Fruit fly (Drosophila melanogaster) whole organism, embryonic: ENCODE results near the gene CG17177.

ENCODE experiments used
- ATbp ChIP-seq: fragments of 200-800 bp; sonication (Bioruptor generic); optimal IDR thresholded peaks from 2 replicates; lab custom pipeline; 2017; ENCODE audit warnings: missing biosample characterization, mild to moderate bottlenecking, missing genetic modification characterization, missing genetic modification reagents
- Abd-B ChIP-seq: fragments of 200-800 bp; sonication (Bioruptor generic); optimal IDR thresholded peaks from 2 replicates; lab custom pipeline; 2018; ENCODE audit warnings: missing biosample characterization, mild to moderate bottlenecking, missing genetic modification characterization, moderate library complexity
- Atf-2 ChIP-seq: fragments of 200-800 bp; sonication (Bioruptor generic); optimal IDR thresholded peaks from 2 replicates; lab custom pipeline; 2016; ENCODE audit warnings: missing biosample characterization, missing genetic modification characterization
- Blimp-1 ChIP-seq: fragments of 200-800 bp; sonication (Bioruptor generic); optimal IDR thresholded peaks from 3 replicates; lab custom pipeline; 2018; ENCODE audit warnings: missing biosample characterization, missing genetic modification characterization, mild to moderate bottlenecking, moderate library complexity, missing genetic modification reagents
- CG1024 ChIP-seq: fragments of 200-800 bp; sonication (Bioruptor generic); IDR thresholded peaks from 2 replicates; pipeline ENCODE4 v1.3.6; 2022; ENCODE audit warnings: missing biosample characterization, missing genetic modification characterization
- CG10431 ChIP-seq: fragments of 200-800 bp; sonication (Bioruptor generic); optimal IDR thresholded peaks from 3 replicates; lab custom pipeline; 2018; ENCODE audit warnings: missing biosample characterization, mild to moderate bottlenecking, missing genetic modification characterization
- CG1602 ChIP-seq: fragments of 200-800 bp; sonication (Bioruptor generic); optimal IDR thresholded peaks from 3 replicates; lab custom pipeline; 2016; ENCODE audit warnings: missing biosample characterization, missing genetic modification characterization
- CG16813 ChIP-seq: fragments of 200-800 bp; sonication (Bioruptor generic); IDR thresholded peaks from 3 replicates; pipeline ENCODE4 v1.3.6; 2022; ENCODE audit warnings: missing biosample characterization, missing genetic modification characterization; ENCODE audit not compliant: partially characterized antibody
- CG2129 ChIP-seq: fragments of 200-800 bp; sonication (Bioruptor generic); IDR thresholded peaks from 2 replicates; pipeline ENCODE4 v1.3.6; 2022; ENCODE audit warnings: missing biosample characterization, missing genetic modification characterization; ENCODE audit not compliant: partially characterized antibody
- CG31365 ChIP-seq: fragments of 200-800 bp; sonication (Bioruptor generic); optimal IDR thresholded peaks from 2 replicates; lab custom pipeline; 2018; ENCODE audit warnings: missing biosample characterization, mild to moderate bottlenecking, missing genetic modification characterization
- CG34422 ChIP-seq: fragments of 200-800 bp; sonication (Bioruptor generic); IDR thresholded peaks from 3 replicates; pipeline ENCODE4 v1.3.6; 2022; ENCODE audit warnings: missing biosample characterization, missing genetic modification characterization
- CG4360 ChIP-seq: fragments of 200-800 bp; sonication (Bioruptor generic); IDR thresholded peaks from 2 replicates; pipeline ENCODE4 v1.3.6; 2022; ENCODE audit warnings: missing biosample characterization, missing genetic modification characterization
- CG4404 ChIP-seq: fragments of 200-800 bp; sonication (Bioruptor generic); IDR thresholded peaks from 2 replicates; pipeline ENCODE4 v1.3.6; 2022; ENCODE audit warnings: missing biosample characterization, missing genetic modification characterization
- CG6689 ChIP-seq: fragments of 200-800 bp; sonication (Bioruptor generic); IDR thresholded peaks from 2 replicates; pipeline ENCODE4 v1.3.6; 2022; ENCODE audit warnings: missing biosample characterization, missing genetic modification characterization
- CG9876 ChIP-seq: fragments of 200-800 bp; sonication (Bioruptor generic); optimal IDR thresholded peaks from 2 replicates; lab custom pipeline; 2016; ENCODE audit warnings: missing biosample characterization, missing genetic modification characterization
- Dfd ChIP-seq, 2 experiments: fragments of >200 bp; optimal IDR thresholded peaks; 2 replicates each; lab custom pipeline; 2017; ENCODE audit warnings: missing biosample characterization in 2 of 2, missing genetic modification characterization in 2 of 2
- Dll ChIP-seq: fragments of 200-800 bp; sonication (Bioruptor generic); IDR thresholded peaks from 4 replicates; pipeline ENCODE4 v1.3.6; 2022; ENCODE audit warnings: missing biosample characterization, missing genetic modification characterization; ENCODE audit not compliant: partially characterized antibody
- HLH4C ChIP-seq: fragments of 200-800 bp; sonication (Bioruptor generic); IDR thresholded peaks from 3 replicates; pipeline ENCODE4 v1.3.6; 2022; ENCODE audit warnings: missing biosample characterization, missing genetic modification characterization; ENCODE audit not compliant: partially characterized antibody
- HLHmδ ChIP-seq: fragments of 200-800 bp; sonication (Bioruptor generic); optimal IDR thresholded peaks from 2 replicates; lab custom pipeline; 2018; ENCODE audit warnings: missing biosample characterization, mild to moderate bottlenecking, missing genetic modification characterization, moderate library complexity
- Hr3 ChIP-seq: fragments of 200-800 bp; sonication (Bioruptor generic); optimal IDR thresholded peaks from 3 replicates; lab custom pipeline; 2016; ENCODE audit warnings: missing biosample characterization, missing genetic modification characterization
- MESR4 ChIP-seq: fragments of 200-800 bp; sonication (Bioruptor generic); optimal IDR thresholded peaks from 2 replicates; lab custom pipeline; 2018; ENCODE audit warnings: missing biosample characterization, mild to moderate bottlenecking, missing genetic modification characterization, moderate library complexity
- MTF-1 ChIP-seq: fragments of 200-800 bp; sonication (Bioruptor generic); optimal IDR thresholded peaks from 2 replicates; lab custom pipeline; 2018; ENCODE audit warnings: missing biosample characterization, mild to moderate bottlenecking, missing genetic modification characterization, borderline replicate concordance
- Max ChIP-seq: fragments of 200-800 bp; sonication (Bioruptor generic); optimal IDR thresholded peaks from 2 replicates; lab custom pipeline; 2016; ENCODE audit warnings: missing biosample characterization, mild to moderate bottlenecking, missing genetic modification characterization
- Med ChIP-seq: fragments of 200-800 bp; sonication (Bioruptor generic); peaks from one replicate; lab custom pipeline; 2016; ENCODE audit warnings: missing biosample characterization, missing genetic modification characterization, mild to moderate bottlenecking, inconsistent platforms, moderate library complexity
- Mrtf ChIP-seq: fragments of 200-800 bp; sonication (Bioruptor generic); IDR thresholded peaks from 3 replicates; pipeline ENCODE4 v1.3.6; 2022; ENCODE audit warnings: missing biosample characterization, missing genetic modification characterization
- PHDP ChIP-seq: fragments of 200-800 bp; sonication (Bioruptor generic); optimal IDR thresholded peaks from 3 replicates; lab custom pipeline; 2018; ENCODE audit warnings: missing biosample characterization, mild to moderate bottlenecking, missing genetic modification characterization, moderate library complexity
- Pdp1 ChIP-seq, 2 experiments: fragments of 200-800 bp; sonication (Bioruptor generic); optimal IDR thresholded peaks; 3 replicates each; lab custom pipeline; 2016; ENCODE audit warnings: missing biosample characterization in 2 of 2, missing genetic modification characterization in 2 of 2, mild to moderate bottlenecking in 1 of 2, moderate library complexity in 1 of 2
- Ravus ChIP-seq: fragments of 200-800 bp; sonication (Bioruptor generic); IDR thresholded peaks from 2 replicates; pipeline ENCODE4 v1.3.6; 2022; ENCODE audit warnings: missing biosample characterization, missing genetic modification characterization
- Scr ChIP-seq: fragments of 200-800 bp; sonication (Bioruptor generic); IDR thresholded peaks from 2 replicates; pipeline ENCODE4 v1.3.6; 2022; ENCODE audit warnings: missing biosample characterization, missing genetic modification characterization; ENCODE audit not compliant: partially characterized antibody
- Sry-β ChIP-seq: fragments of 200-800 bp; sonication (Bioruptor generic); optimal IDR thresholded peaks from 2 replicates; lab custom pipeline; 2018; ENCODE audit warnings: missing biosample characterization, mild to moderate bottlenecking, missing genetic modification characterization, moderate library complexity
- aop ChIP-seq: fragments of 200-800 bp; sonication (Bioruptor generic); IDR thresholded peaks from 2 replicates; pipeline ENCODE4 v1.3.6; 2022; ENCODE audit warnings: missing biosample characterization, missing genetic modification characterization
- chinmo ChIP-seq: fragments of 200-800 bp; sonication (Bioruptor generic); IDR thresholded peaks from 4 replicates; pipeline ENCODE4 v1.3.6; 2022; ENCODE audit warnings: missing biosample characterization, missing genetic modification characterization; ENCODE audit not compliant: partially characterized antibody
- crol ChIP-seq: fragments of 200-800 bp; sonication (Bioruptor generic); IDR thresholded peaks from 2 replicates; pipeline ENCODE4 v1.3.6; 2022; ENCODE audit warnings: missing biosample characterization, missing genetic modification characterization
- gro ChIP-seq: fragments of 200-800 bp; sonication (Bioruptor generic); optimal IDR thresholded peaks from 2 replicates; lab custom pipeline; 2016; ENCODE audit warnings: missing biosample characterization, missing genetic modification characterization
- jigr1 ChIP-seq: fragments of 200-800 bp; sonication (Bioruptor generic); IDR thresholded peaks from 3 replicates; pipeline ENCODE4 v1.3.6; 2022; ENCODE audit warnings: missing biosample characterization, missing genetic modification characterization
- kni ChIP-seq: fragments of 200-800 bp; sonication (Bioruptor generic); optimal IDR thresholded peaks from 3 replicates; lab custom pipeline; 2017; ENCODE audit warnings: mild to moderate bottlenecking, missing biosample characterization, missing genetic modification reagents, missing genetic modification characterization
- mam ChIP-seq: fragments of 200-800 bp; sonication (Bioruptor generic); optimal IDR thresholded peaks from 3 replicates; lab custom pipeline; 2016; ENCODE audit warnings: missing biosample characterization, missing genetic modification characterization
- pho ChIP-seq: fragments of 200-800 bp; sonication (Bioruptor generic); optimal IDR thresholded peaks from 2 replicates; lab custom pipeline; 2016; ENCODE audit warnings: missing biosample characterization, missing genetic modification characterization
- pros ChIP-seq: fragments of 200-800 bp; sonication (Bioruptor generic); optimal IDR thresholded peaks from 3 replicates; lab custom pipeline; 2019; ENCODE audit warnings: missing biosample characterization, mild to moderate bottlenecking, missing genetic modification characterization, moderate library complexity
- pum ChIP-seq: fragments of 200-800 bp; sonication (Bioruptor generic); optimal IDR thresholded peaks from 2 replicates; lab custom pipeline; 2016; ENCODE audit warnings: missing biosample characterization, missing genetic modification characterization
- rib ChIP-seq: fragments of 200-800 bp; sonication (Bioruptor generic); IDR thresholded peaks from 2 replicates; pipeline ENCODE4 v1.3.6; 2022; ENCODE audit warnings: missing biosample characterization, missing genetic modification characterization
- sisA ChIP-seq: fragments of 200-800 bp; sonication (Bioruptor generic); IDR thresholded peaks from 2 replicates; pipeline ENCODE4 v1.3.6; 2022; ENCODE audit warnings: missing biosample characterization, missing genetic modification characterization
- sqz ChIP-seq: fragments of 200-800 bp; sonication (Bioruptor generic); optimal IDR thresholded peaks from 3 replicates; lab custom pipeline; 2018; ENCODE audit warnings: missing biosample characterization, mild to moderate bottlenecking, missing genetic modification characterization
- toy ChIP-seq: fragments of 200-800 bp; sonication (Bioruptor generic); IDR thresholded peaks from 2 replicates; pipeline ENCODE4 v1.3.6; 2022; ENCODE audit warnings: missing biosample characterization, missing genetic modification characterization
- trh ChIP-seq: fragments of 200-800 bp; sonication (Bioruptor generic); optimal IDR thresholded peaks from 2 replicates; lab custom pipeline; 2016; ENCODE audit warnings: missing biosample characterization, missing genetic modification characterization
- vvl ChIP-seq: fragments of 200-800 bp; sonication (Bioruptor generic); IDR thresholded peaks from 2 replicates; pipeline ENCODE4 v1.3.6; 2022; ENCODE audit warnings: missing biosample characterization, missing genetic modification characterization
- z ChIP-seq: fragments of 200-800 bp; sonication (Bioruptor generic); IDR thresholded peaks from 3 replicates; pipeline ENCODE4 v1.3.6; 2022; ENCODE audit warnings: missing biosample characterization, missing genetic modification characterization
- zfh1 ChIP-seq: fragments of 200-800 bp; sonication (Bioruptor generic); IDR thresholded peaks from 3 replicates; pipeline ENCODE4 v1.3.6; 2022; ENCODE audit warnings: missing biosample characterization, missing genetic modification characterization

The CG17177 gene

DNA sequence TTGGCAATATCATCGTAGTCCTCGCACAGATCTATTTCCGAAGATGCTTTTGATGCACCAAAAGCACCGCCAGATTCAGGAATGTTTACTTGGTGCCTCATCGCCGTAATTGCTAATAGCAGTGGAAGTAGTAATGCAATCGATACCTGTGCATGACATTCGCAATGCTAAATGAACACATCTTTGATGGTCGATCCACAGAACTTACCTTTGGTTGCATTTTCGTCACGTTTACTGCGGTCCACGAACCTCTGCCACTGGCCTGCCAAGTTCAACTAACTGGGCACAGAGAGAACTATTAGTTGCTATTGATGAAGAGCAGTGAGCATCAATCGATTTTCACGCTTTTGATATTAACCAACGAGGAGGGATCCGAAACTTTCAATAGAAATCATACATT is at the start of gene CG17177:
Gene CG17177, minus strand, starts transcription at position 101 of the 400 bp plus-strand sequence.
- TF ChIP-seq CG9876 (GFP tag; lab: Kevin White, UChicago) (no peak), CG1602 (GFP tag; lab: Kevin White, UChicago) (no peak), CG34422 (no peak), CG4404 (no peak), Hr3 (GFP tag; lab: Kevin White, UChicago) (no peak), Dll (no peak)

DNA sequence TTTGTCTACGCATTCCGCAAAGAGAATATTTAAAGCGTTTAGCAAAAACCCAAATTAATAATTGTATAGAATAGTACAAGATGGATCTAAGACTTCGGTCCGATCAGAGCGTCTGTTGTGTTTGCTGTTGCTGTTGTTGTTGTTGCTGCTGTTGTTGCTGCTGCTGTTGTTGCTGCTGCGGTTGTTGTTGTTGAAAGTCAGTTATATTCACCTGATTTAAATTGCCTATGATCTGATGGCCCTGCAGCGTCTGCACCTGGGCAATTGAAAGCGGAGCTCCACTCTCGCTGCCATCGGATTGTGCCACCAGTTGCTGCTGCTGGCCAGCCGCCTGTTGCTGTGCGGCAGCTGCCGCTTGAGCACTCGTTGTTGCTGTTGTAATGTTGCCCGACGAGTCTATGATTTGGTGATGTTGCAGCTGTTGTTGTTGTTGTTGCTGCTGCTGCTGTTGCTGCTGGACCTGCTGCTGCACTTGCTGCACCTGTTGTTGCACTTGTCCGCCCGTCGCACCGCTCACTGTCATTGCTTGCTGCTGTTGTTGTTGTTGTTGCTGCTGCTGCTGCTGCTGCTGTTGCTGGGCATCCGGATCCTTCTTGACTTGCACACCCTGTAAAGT is 49.7 kb upstream of the CG17177 start:
- no peak for TF ChIP-seq CG1024 (GFP tag; lab: Robert Waterston, UW)
- TF ChIP-seq MTF-1 (GFP tag; lab: Kevin White, UChicago) = no peak
- no peak for TF ChIP-seq Max (GFP tag; lab: Kevin White, UChicago)
- no peak for TF ChIP-seq sisA (GFP tag; lab: Robert Waterston, UW)
- TF ChIP-seq pros (GFP tag; lab: Kevin White, UChicago) = no peak
- TF ChIP-seq PHDP = no peak
- no peak for TF ChIP-seq CG16813
- TF ChIP-seq trh = no peak
- no peak for TF ChIP-seq ATbp (GFP tag; lab: Kevin White, UChicago)
- TF ChIP-seq toy (GFP tag; lab: Robert Waterston, UW) = no peak
- TF ChIP-seq Med (GFP tag; lab: Kevin White, UChicago) = peak; percentile 69
- no peak for TF ChIP-seq jigr1 (GFP tag; lab: Robert Waterston, UW)
- TF ChIP-seq pho (GFP tag; lab: Kevin White, UChicago) = no peak
- no peak for TF ChIP-seq Atf-2 (GFP tag; lab: Kevin White, UChicago)
- TF ChIP-seq Mrtf (GFP tag; lab: Robert Waterston, UW) = no peak
- no peak for TF ChIP-seq pum
- 0 out of 2 replicates have a peak, but pooled peaks have one; percentile 13 for TF ChIP-seq Scr
- no peak for TF ChIP-seq CG34422
- TF ChIP-seq CG4360 (GFP tag; lab: Robert Waterston, UW) = peak; percentile 72
- no peak for TF ChIP-seq CG6689 (GFP tag; lab: Robert Waterston, UW)
- no peak for TF ChIP-seq aop (GFP tag; lab: Robert Waterston, UW)
- no peak for TF ChIP-seq gro (GFP tag; lab: Kevin White, UChicago)
- peak in 1 of 2 experiments; percentile 20 for TF ChIP-seq Dfd (GFP tag; optimal IDR thresholded peaks at IDR 0.05; lab: Kevin White, UChicago)
- TF ChIP-seq zfh1 (GFP tag; lab: Robert Waterston, UW) = 0 out of 3 replicates have a peak, but pooled peaks have one; percentile 30

DNA sequence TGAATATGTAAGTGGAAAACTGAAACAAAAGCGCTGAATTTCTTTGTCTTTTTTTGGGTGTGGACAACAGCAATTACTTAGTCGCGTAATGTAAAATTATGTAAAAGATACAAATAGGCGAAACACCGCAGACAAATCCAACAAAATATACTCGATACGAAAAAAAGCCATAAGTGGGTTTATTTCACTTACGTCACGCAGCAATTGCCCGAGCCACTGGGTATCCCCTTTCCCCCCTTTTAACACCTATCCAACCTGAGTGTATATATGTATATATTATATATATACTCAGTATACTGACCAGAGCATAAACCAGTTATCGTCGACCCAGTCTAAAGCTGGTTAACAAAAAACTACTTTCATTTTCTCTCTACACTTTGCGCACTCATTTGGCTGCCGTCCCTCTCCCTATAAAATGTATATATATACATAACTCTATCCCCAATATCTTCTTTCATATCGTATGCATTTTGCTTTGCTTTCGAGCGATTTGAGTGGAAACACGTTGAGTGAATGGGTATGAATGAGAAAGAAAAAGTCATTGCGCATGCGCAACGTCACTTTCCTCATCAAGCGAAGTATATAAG is 41.7 kb upstream of the CG17177 start:
- TF ChIP-seq MESR4 (GFP tag; lab: Kevin White, UChicago) = no peak
- peak; percentile 19 for TF ChIP-seq sqz
- TF ChIP-seq rib (GFP tag; lab: Robert Waterston, UW) = no peak
- no peak for TF ChIP-seq CG31365 (tag; lab: Kevin White, UChicago)
- no peak for TF ChIP-seq HLH4C (GFP tag; lab: Robert Waterston, UW)
- no peak for TF ChIP-seq Ravus (GFP tag; lab: Robert Waterston, UW)
- no peak for TF ChIP-seq Abd-B (GFP tag; lab: Kevin White, UChicago)
- peak; percentile 64; the same call in 1 of the 2 replicates for TF ChIP-seq crol (GFP tag; lab: Robert Waterston, UW)
- TF ChIP-seq vvl (GFP tag; lab: Robert Waterston, UW) = peak; percentile 67; the same call in 1 of the 2 replicates
- TF ChIP-seq Pdp1 (GFP tag; optimal IDR thresholded peaks at IDR 0.05; lab: Kevin White, UChicago) = peak in 1 of 2 experiments; percentile 75
- TF ChIP-seq chinmo (GFP tag; lab: Robert Waterston, UW) = 0 out of 4 replicates have a peak, but pooled peaks have one; percentile 50
- peak; percentile 98 for TF ChIP-seq Blimp-1 (GFP tag; lab: Kevin White, UChicago)
- no peak for TF ChIP-seq Sry-β (GFP tag; lab: Kevin White, UChicago)
- no peak for TF ChIP-seq CG10431
- TF ChIP-seq CG2129 (GFP tag; lab: Robert Waterston, UW) = no peak
- no peak for TF ChIP-seq mam (GFP tag; lab: Kevin White, UChicago)
- TF ChIP-seq HLHmδ (GFP tag; lab: Kevin White, UChicago) = no peak
- TF ChIP-seq z (GFP tag; lab: Robert Waterston, UW) = peak; percentile 92
- peak; percentile 92 for TF ChIP-seq kni (GFP tag; lab: Kevin White, UChicago)
